Fruit fly (Drosophila melanogaster) whole organism, pupa: ENCODE measurements around the gene eff.

Experiments
- CG32121 ChIP-seq: fragments of 200-800 bp; sonication (Bioruptor generic); IDR thresholded peaks from 2 replicates; pipeline ENCODE4 v1.3.6; 2022; ENCODE audit warnings: missing biosample characterization, missing genetic modification characterization
- Ets98B ChIP-seq: fragments of 200-800 bp; sonication (Bioruptor generic); IDR thresholded peaks from 2 replicates; pipeline ENCODE4 v1.3.6; 2022; ENCODE audit warnings: missing biosample characterization, missing genetic modification characterization

DNA sequence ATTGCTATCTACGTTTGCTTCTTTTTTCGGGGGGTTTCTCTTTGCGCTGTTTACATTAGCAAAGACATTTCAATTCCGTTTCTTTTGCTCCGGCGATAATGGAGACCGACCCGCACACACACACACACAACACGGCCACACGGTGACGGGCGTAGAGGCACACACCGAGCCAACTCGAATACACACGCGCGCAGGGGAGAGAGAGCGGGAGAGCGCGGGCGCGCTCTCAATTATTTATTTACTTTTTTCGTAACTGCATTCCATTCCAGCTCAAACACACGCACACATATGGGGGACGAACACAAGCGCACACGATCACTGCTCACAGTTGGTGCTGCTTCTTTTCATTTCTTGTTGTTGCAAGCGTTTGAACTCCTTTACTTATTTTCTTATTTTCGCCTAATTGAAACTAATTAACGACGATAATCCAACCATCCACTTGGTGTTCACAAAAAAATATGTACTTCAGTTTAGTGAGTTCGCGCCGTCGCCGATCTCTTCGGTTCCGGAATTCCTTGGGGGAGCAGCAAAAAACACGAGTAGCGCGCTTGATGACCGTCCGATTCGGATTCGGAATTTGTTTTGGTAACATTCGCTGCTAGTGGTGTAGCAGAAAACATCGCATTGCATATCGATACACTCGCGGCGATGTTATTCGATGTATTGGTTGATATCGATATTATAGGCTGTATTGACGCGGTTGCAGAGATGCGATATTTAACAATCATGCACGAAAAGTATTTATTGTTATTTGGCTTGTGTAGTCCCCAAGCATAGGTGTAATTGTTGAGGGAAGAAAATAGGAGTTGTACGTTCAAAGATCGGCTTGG is 17.2 kb downstream of the eff start, which contains the start of gene kibra:
- TF ChIP-seq CG32121 (GFP tag; lab: Robert Waterston, UW) (no peak), Ets98B (no peak)
